Fruit fly (Drosophila melanogaster) whole organism, embryonic: ENCODE measurements around the gene dlg1.

ENCODE experiments used
- ATbp ChIP-seq: fragments of 200-800 bp; sonication (Bioruptor generic); optimal IDR thresholded peaks from 2 replicates; lab custom pipeline; 2017; ENCODE audit warnings: missing biosample characterization, mild to moderate bottlenecking, missing genetic modification characterization, missing genetic modification reagents
- Ada2b ChIP-seq: fragments of 200-800 bp; sonication (Bioruptor generic); IDR thresholded peaks from 2 replicates; pipeline ENCODE4 v1.3.6; 2022; ENCODE audit warnings: missing biosample characterization, missing genetic modification characterization
- B-H2 ChIP-seq: fragments of 200-800 bp; sonication (Bioruptor generic); optimal IDR thresholded peaks from 2 replicates; lab custom pipeline; 2018; ENCODE audit warnings: missing biosample characterization, mild to moderate bottlenecking, missing genetic modification characterization
- Bteb2 ChIP-seq: fragments of 200-800 bp; sonication (Bioruptor generic); optimal IDR thresholded peaks from 2 replicates; lab custom pipeline; 2016; ENCODE audit warnings: missing biosample characterization, missing genetic modification characterization
- CG10274 ChIP-seq: fragments of 200-800 bp; sonication (Bioruptor generic); optimal IDR thresholded peaks from 3 replicates; lab custom pipeline; 2017; ENCODE audit warnings: missing biosample characterization, mild to moderate bottlenecking, missing genetic modification characterization
- CG12391 ChIP-seq: fragments of 200-800 bp; sonication (Bioruptor generic); optimal IDR thresholded peaks from 3 replicates; lab custom pipeline; 2018; ENCODE audit warnings: missing biosample characterization, mild to moderate bottlenecking, missing genetic modification characterization, moderate library complexity
- CG13287 ChIP-seq: fragments of 200-800 bp; sonication (Bioruptor generic); IDR thresholded peaks from 2 replicates; pipeline ENCODE4 v1.3.6; 2022; ENCODE audit warnings: missing biosample characterization, missing genetic modification characterization; ENCODE audit not compliant: partially characterized antibody
- CG1647 ChIP-seq: fragments of 200-800 bp; sonication (Bioruptor generic); optimal IDR thresholded peaks from 3 replicates; lab custom pipeline; 2016; ENCODE audit warnings: missing biosample characterization, missing genetic modification characterization
- CG16863 ChIP-seq: fragments of 200-800 bp; sonication (Bioruptor generic); optimal IDR thresholded peaks from 3 replicates; lab custom pipeline; 2016; ENCODE audit warnings: missing biosample characterization, missing genetic modification characterization
- CG18476 ChIP-seq: fragments of 200-800 bp; sonication (Bioruptor generic); optimal IDR thresholded peaks from 2 replicates; lab custom pipeline; 2016; ENCODE audit warnings: missing biosample characterization, mild to moderate bottlenecking, missing genetic modification characterization
- CG18599 ChIP-seq: fragments of 200-800 bp; sonication (Bioruptor generic); optimal IDR thresholded peaks from 3 replicates; lab custom pipeline; 2017; ENCODE audit warnings: missing biosample characterization, missing genetic modification characterization, mild to moderate bottlenecking, moderate library complexity, missing genetic modification reagents
- CG2199 ChIP-seq: fragments of 200-800 bp; sonication (Bioruptor generic); IDR thresholded peaks from 3 replicates; pipeline ENCODE4 v1.3.6; 2022; ENCODE audit warnings: missing biosample characterization, missing genetic modification characterization
- CG3065 ChIP-seq: fragments of 200-800 bp; sonication (Bioruptor generic); optimal IDR thresholded peaks from 2 replicates; lab custom pipeline; 2016; ENCODE audit warnings: missing biosample characterization, missing genetic modification characterization
- CG32772 ChIP-seq: fragments of 200-800 bp; sonication (Bioruptor generic); IDR thresholded peaks from 2 replicates; pipeline ENCODE4 v1.3.6; 2022; ENCODE audit warnings: missing biosample characterization, missing genetic modification characterization
- CG3281 ChIP-seq: fragments of 200-800 bp; sonication (Bioruptor generic); optimal IDR thresholded peaks from 3 replicates; lab custom pipeline; 2017; ENCODE audit warnings: missing biosample characterization, mild to moderate bottlenecking, missing genetic modification characterization
- CG4424 ChIP-seq: fragments of 200-800 bp; sonication (Bioruptor generic); optimal IDR thresholded peaks from 3 replicates; lab custom pipeline; 2016; ENCODE audit warnings: missing biosample characterization, missing genetic modification characterization
- CG4707 ChIP-seq: fragments of 200-800 bp; sonication (Bioruptor generic); optimal IDR thresholded peaks from 2 replicates; lab custom pipeline; 2018; ENCODE audit warnings: missing biosample characterization, mild to moderate bottlenecking, missing genetic modification characterization, moderate library complexity
- CG5245 ChIP-seq: fragments of 200-800 bp; sonication (Bioruptor generic); optimal IDR thresholded peaks from 3 replicates; lab custom pipeline; 2016; ENCODE audit warnings: missing biosample characterization, missing genetic modification characterization
- CG5953 ChIP-seq: fragments of 200-800 bp; sonication (Bioruptor generic); IDR thresholded peaks from 2 replicates; pipeline ENCODE4 v1.3.6; 2022; ENCODE audit warnings: missing biosample characterization, missing genetic modification characterization
- CG6175 ChIP-seq: fragments of 200-800 bp; sonication (Bioruptor generic); IDR thresholded peaks from 3 replicates; pipeline ENCODE4 v1.3.6; 2022; ENCODE audit warnings: missing biosample characterization, missing genetic modification characterization
- CG7357 ChIP-seq: fragments of 200-800 bp; sonication (Bioruptor generic); IDR thresholded peaks from 3 replicates; pipeline ENCODE4 v1.3.6; 2022; ENCODE audit warnings: missing biosample characterization, missing genetic modification characterization
- CG7556 ChIP-seq: fragments of 200-800 bp; sonication (Bioruptor generic); optimal IDR thresholded peaks from 2 replicates; lab custom pipeline; 2017; ENCODE audit warnings: missing biosample characterization, mild to moderate bottlenecking, missing genetic modification characterization
- CG7963 ChIP-seq: fragments of 200-800 bp; sonication (Bioruptor generic); IDR thresholded peaks from 3 replicates; pipeline ENCODE4 v1.3.6; 2022; ENCODE audit warnings: missing biosample characterization, missing genetic modification characterization; ENCODE audit not compliant: partially characterized antibody
- D19A ChIP-seq: fragments of 200-800 bp; optimal IDR thresholded peaks from 3 replicates; lab custom pipeline; 2019; ENCODE audit warnings: missing biosample characterization, mild to moderate bottlenecking, missing genetic modification characterization, moderate library complexity
- Dad ChIP-seq: fragments of 200-800 bp; sonication (Bioruptor generic); optimal IDR thresholded peaks from 3 replicates; lab custom pipeline; 2016; ENCODE audit warnings: missing biosample characterization, missing genetic modification characterization
- Max ChIP-seq: fragments of 200-800 bp; sonication (Bioruptor generic); optimal IDR thresholded peaks from 2 replicates; lab custom pipeline; 2016; ENCODE audit warnings: missing biosample characterization, mild to moderate bottlenecking, missing genetic modification characterization
- Mes4 ChIP-seq: fragments of 200-800 bp; sonication (Bioruptor generic); optimal IDR thresholded peaks from 2 replicates; lab custom pipeline; 2016; ENCODE audit warnings: missing biosample characterization, missing genetic modification characterization
- abd-A ChIP-seq: fragments of 200-800 bp; sonication (Bioruptor generic); optimal IDR thresholded peaks from 3 replicates; lab custom pipeline; 2019; ENCODE audit warnings: missing biosample characterization, mild to moderate bottlenecking, missing genetic modification characterization, moderate library complexity
- al ChIP-seq: fragments of 200-800 bp; sonication (Bioruptor generic); IDR thresholded peaks from 2 replicates; pipeline ENCODE4 v1.3.6; 2022; ENCODE audit warnings: missing biosample characterization, missing genetic modification characterization
- ase ChIP-seq: fragments of 200-800 bp; sonication (Bioruptor generic); IDR thresholded peaks from 3 replicates; pipeline ENCODE4 v1.3.6; 2022; ENCODE audit warnings: missing biosample characterization, missing genetic modification characterization
- btn ChIP-seq: fragments of 200-800 bp; sonication (Bioruptor generic); optimal IDR thresholded peaks from 2 replicates; lab custom pipeline; 2016; ENCODE audit warnings: missing biosample characterization, missing genetic modification characterization
- dati ChIP-seq: fragments of 200-800 bp; sonication (Bioruptor generic); IDR thresholded peaks from 2 replicates; pipeline ENCODE4 v1.3.6; 2022; ENCODE audit warnings: missing biosample characterization, missing genetic modification characterization
- en ChIP-seq: fragments of 200-800 bp; sonication (Bioruptor generic); optimal IDR thresholded peaks from 2 replicates; lab custom pipeline; 2016; ENCODE audit warnings: missing biosample characterization, missing genetic modification characterization
- ewg ChIP-seq: fragments of 200-800 bp; sonication (Bioruptor generic); optimal IDR thresholded peaks from 3 replicates; lab custom pipeline; 2017; ENCODE audit warnings: mild to moderate bottlenecking, missing biosample characterization, missing genetic modification reagents, missing genetic modification characterization
- gce ChIP-seq: fragments of 200-800 bp; sonication (Bioruptor generic); IDR thresholded peaks from 3 replicates; pipeline ENCODE4 v1.3.6; 2022; ENCODE audit warnings: missing biosample characterization, missing genetic modification characterization
- gcm ChIP-seq: fragments of 200-800 bp; sonication (Bioruptor generic); optimal IDR thresholded peaks from 2 replicates; lab custom pipeline; 2019; ENCODE audit warnings: missing biosample characterization, mild to moderate bottlenecking, missing genetic modification characterization, moderate library complexity
- gcm2 ChIP-seq: fragments of 200-800 bp; sonication (Bioruptor generic); optimal IDR thresholded peaks from 2 replicates; lab custom pipeline; 2016; ENCODE audit warnings: missing biosample characterization, missing genetic modification characterization
- kay ChIP-seq: fragments of 200-800 bp; sonication (Bioruptor generic); optimal IDR thresholded peaks from 2 replicates; lab custom pipeline; 2016; ENCODE audit warnings: missing biosample characterization, missing genetic modification characterization
- lov ChIP-seq, 2 experiments: fragments of 200-800 bp in 1 of 2; fragments of >200 bp in 1 of 2; sonication (Bioruptor generic) in 1 of 2; IDR thresholded peaks in 1 of 2; optimal IDR thresholded peaks in 1 of 2; 2 replicates in 1 of 2; 3 replicates in 1 of 2; pipeline versions ENCODE4 v1.3.6 to Lab custom; 2017 to 2022; ENCODE audit warnings: missing biosample characterization in 1 of 2, missing genetic modification characterization in 1 of 2
- mam ChIP-seq: fragments of 200-800 bp; sonication (Bioruptor generic); optimal IDR thresholded peaks from 3 replicates; lab custom pipeline; 2016; ENCODE audit warnings: missing biosample characterization, missing genetic modification characterization
- peb ChIP-seq: fragments of 200-800 bp; sonication (Bioruptor generic); IDR thresholded peaks from 2 replicates; pipeline ENCODE4 v1.3.6; 2022; ENCODE audit warnings: missing biosample characterization, missing genetic modification characterization
- schlank ChIP-seq: fragments of 200-800 bp; sonication (Bioruptor generic); optimal IDR thresholded peaks from 2 replicates; lab custom pipeline; 2018; ENCODE audit warnings: missing biosample characterization, mild to moderate bottlenecking, missing genetic modification characterization
- sd ChIP-seq: fragments of 200-800 bp; sonication (Bioruptor generic); optimal IDR thresholded peaks from 3 replicates; lab custom pipeline; 2018; ENCODE audit warnings: missing biosample characterization, mild to moderate bottlenecking, missing genetic modification characterization, moderate library complexity
- sens ChIP-seq: fragments of 200-800 bp; sonication (Bioruptor generic); peaks from one replicate; lab custom pipeline; 2016; ENCODE audit warnings: missing biosample characterization, missing genetic modification characterization
- sim ChIP-seq: fragments of 200-800 bp; sonication (Bioruptor generic); IDR thresholded peaks from 2 replicates; pipeline ENCODE4 v1.3.6; 2022; ENCODE audit warnings: missing biosample characterization, missing genetic modification characterization
- slp2 ChIP-seq: fragments of 200-800 bp; sonication (Bioruptor generic); optimal IDR thresholded peaks from 2 replicates; lab custom pipeline; 2016; ENCODE audit warnings: missing biosample characterization, missing genetic modification characterization
- sob ChIP-seq: fragments of 200-800 bp; sonication (Bioruptor generic); IDR thresholded peaks from 2 replicates; pipeline ENCODE4 v1.3.6; 2022; ENCODE audit warnings: missing biosample characterization, missing genetic modification characterization
- tio ChIP-seq: fragments of 200-800 bp; sonication (Bioruptor generic); optimal IDR thresholded peaks from 2 replicates; lab custom pipeline; 2017; ENCODE audit warnings: missing biosample characterization, missing genetic modification characterization, inconsistent platforms
- z ChIP-seq: fragments of 200-800 bp; sonication (Bioruptor generic); IDR thresholded peaks from 3 replicates; pipeline ENCODE4 v1.3.6; 2022; ENCODE audit warnings: missing biosample characterization, missing genetic modification characterization
- zfh1 ChIP-seq: fragments of 200-800 bp; sonication (Bioruptor generic); IDR thresholded peaks from 3 replicates; pipeline ENCODE4 v1.3.6; 2022; ENCODE audit warnings: missing biosample characterization, missing genetic modification characterization

dlg1 gene

dm6 chrX:11326213-11326731, 43.2 kb upstream of the dlg1 start (continued):
- TF ChIP-seq btn (GFP tag; lab: Kevin White, UChicago), result peak; percentile 29
- peak; percentile 48 for TF ChIP-seq al (GFP tag; lab: Robert Waterston, UW)
- no peak for TF ChIP-seq lov (optimal IDR thresholded peaks at IDR 0.05; lab: Kevin White, UChicago)
- no peak for TF ChIP-seq lov (GFP tag; IDR thresholded peaks at IDR 0.05; lab: Robert Waterston, UW)
- peak; percentile 63 for TF ChIP-seq CG12391 (tag; lab: Kevin White, UChicago)
- peak; percentile 75 for TF ChIP-seq ATbp (GFP tag; lab: Kevin White, UChicago)
- TF ChIP-seq D19A (tag; lab: Kevin White, UChicago), result peak; percentile 60
- no peak for TF ChIP-seq CG6175 (GFP tag; lab: Robert Waterston, UW)
- no peak for TF ChIP-seq sim (GFP tag; lab: Robert Waterston, UW)
- TF ChIP-seq ase (GFP tag; lab: Robert Waterston, UW), result no peak; the same call in 1 of the 3 replicates
- peak; percentile 55 for TF ChIP-seq CG4424
- TF ChIP-seq CG16863 (GFP tag; lab: Kevin White, UChicago), result peak; percentile 54
- peak; percentile 73 for TF ChIP-seq CG7556 (GFP tag; lab: Kevin White, UChicago)
- TF ChIP-seq kay (GFP tag; lab: Kevin White, UChicago), result peak; percentile 78
- peak; percentile 65 for TF ChIP-seq CG3281 (GFP tag; lab: Kevin White, UChicago)
- TF ChIP-seq slp2 (GFP tag; lab: Kevin White, UChicago), result peak; percentile 15
- TF ChIP-seq Mes4, result peak; percentile 67
- TF ChIP-seq ewg, result peak; percentile 62
- TF ChIP-seq CG7963, result no peak
- TF ChIP-seq CG18599, result peak; percentile 77
- peak; percentile 31; the same call in 1 of the 2 replicates for TF ChIP-seq Ada2b (GFP tag; lab: Robert Waterston, UW)
- peak; percentile 9 for TF ChIP-seq Dad
- peak; percentile 94 for TF ChIP-seq sens (GFP tag; lab: Kevin White, UChicago)
- no peak for TF ChIP-seq CG5953 (GFP tag; lab: Robert Waterston, UW)
- TF ChIP-seq mam (GFP tag; lab: Kevin White, UChicago), result peak; percentile 53
- no peak for TF ChIP-seq z (GFP tag; lab: Robert Waterston, UW)
- no peak for TF ChIP-seq B-H2 (GFP tag; lab: Kevin White, UChicago)
- TF ChIP-seq Bteb2 (GFP tag; lab: Kevin White, UChicago), result peak; percentile 56
- TF ChIP-seq tio, result peak; percentile 66
- TF ChIP-seq Max (GFP tag; lab: Kevin White, UChicago), result peak; percentile 48
- peak; percentile 54 for TF ChIP-seq peb (GFP tag; lab: Robert Waterston, UW)
- TF ChIP-seq sd (tag; lab: Kevin White, UChicago), result peak; percentile 79
- peak; percentile 68 for TF ChIP-seq sob
- 0 out of 3 replicates have a peak, but pooled peaks have one; percentile 37 for TF ChIP-seq CG7357 (GFP tag; lab: Robert Waterston, UW)
- TF ChIP-seq abd-A, result no peak
- 0 out of 3 replicates have a peak, but pooled peaks have one; percentile 32 for TF ChIP-seq gce
- peak; percentile 65 for TF ChIP-seq schlank
- TF ChIP-seq en (GFP tag; lab: Kevin White, UChicago), result peak; percentile 60
- TF ChIP-seq dati, result 0 out of 2 replicates have a peak, but pooled peaks have one; percentile 28
- TF ChIP-seq CG4707 (GFP tag; lab: Kevin White, UChicago), result peak; percentile 24
- peak; percentile 30 for TF ChIP-seq CG18476 (GFP tag; lab: Kevin White, UChicago)
- TF ChIP-seq CG10274 (GFP tag; lab: Kevin White, UChicago), result peak; percentile 37
- TF ChIP-seq CG1647, result peak; percentile 50
- peak; percentile 11 for TF ChIP-seq CG5245 (GFP tag; lab: Kevin White, UChicago)
- TF ChIP-seq CG32772 (GFP tag; lab: Robert Waterston, UW), result peak; percentile 51; the same call in 1 of the 2 replicates
- TF ChIP-seq gcm2, result peak; percentile 60
- no peak for TF ChIP-seq CG3065
- no peak; the same call in 1 of the 2 replicates for TF ChIP-seq CG13287 (GFP tag; lab: Robert Waterston, UW)
- peak; percentile 36; the same call in 2 of the 3 replicates for TF ChIP-seq zfh1
- peak; percentile 57 for TF ChIP-seq gcm (GFP tag; lab: Kevin White, UChicago)
- no peak for TF ChIP-seq CG2199
